Worm (Caenorhabditis elegans) whole organism, late embryonic: ENCODE measurements around the gene ZK593.2.

Experiments used
- C38D4.7 ChIP-seq: fragments of 200-800 bp; sonication (Bioruptor generic); optimal IDR thresholded peaks from 2 replicates; lab custom pipeline; 2018; ENCODE audit warnings: mild to moderate bottlenecking, missing genetic modification characterization, moderate library complexity, missing compliant biosample characterization
- K02D7.2 ChIP-seq: sonication (generic microtip); optimal IDR thresholded peaks from 2 replicates; lab custom pipeline; 2017; ENCODE audit warnings: mild to moderate bottlenecking, missing genetic modification characterization, missing compliant biosample characterization
- K09A11.1 ChIP-seq: sonication (generic microtip); optimal IDR thresholded peaks from 2 replicates; lab custom pipeline; 2017; ENCODE audit warnings: antibody characterized with exemption, mild to moderate bottlenecking, missing genetic modification characterization, missing compliant biosample characterization; ENCODE audit not compliant: insufficient read depth
- T23F11.4 ChIP-seq: fragments of 200-800 bp; sonication (Bioruptor generic); optimal IDR thresholded peaks from 2 replicates; lab custom pipeline; 2018; ENCODE audit warnings: mild to moderate bottlenecking, missing genetic modification characterization, missing compliant biosample characterization
- Y22D7AL.16 ChIP-seq: sonication (generic microtip); optimal IDR thresholded peaks from 2 replicates; lab custom pipeline; 2016; ENCODE audit warnings: missing genetic modification characterization, missing compliant biosample characterization
- ceh-18 ChIP-seq: sonication (generic microtip); optimal IDR thresholded peaks from 2 replicates; lab custom pipeline; 2016; ENCODE audit warnings: missing genetic modification characterization, missing compliant biosample characterization
- ceh-2 ChIP-seq: sonication (generic microtip); optimal IDR thresholded peaks from 2 replicates; lab custom pipeline; 2016; ENCODE audit warnings: missing genotype, missing genetic modification characterization, missing compliant biosample characterization
- ceh-22 ChIP-seq: sonication (generic microtip); optimal IDR thresholded peaks from 2 replicates; lab custom pipeline; 2017; ENCODE audit warnings: missing biosample characterization, missing genetic modification characterization
- ceh-24 ChIP-seq: sonication (generic microtip); optimal IDR thresholded peaks from 2 replicates; lab custom pipeline; 2016; ENCODE audit warnings: mild to moderate bottlenecking, missing genetic modification characterization, missing compliant biosample characterization
- ceh-34 ChIP-seq: sonication (generic microtip); optimal IDR thresholded peaks from 2 replicates; lab custom pipeline; 2016; ENCODE audit warnings: mild to moderate bottlenecking, missing genetic modification characterization, missing compliant biosample characterization
- ceh-48 ChIP-seq: sonication (generic microtip); optimal IDR thresholded peaks from 2 replicates; lab custom pipeline; 2016; ENCODE audit warnings: missing genetic modification characterization, inconsistent platforms, missing compliant biosample characterization
- che-1 ChIP-seq: sonication (generic microtip); optimal IDR thresholded peaks from 2 replicates; lab custom pipeline; 2016; ENCODE audit warnings: mild to moderate bottlenecking, missing genetic modification characterization, missing compliant biosample characterization
- dmd-4 ChIP-seq: sonication (generic microtip); optimal IDR thresholded peaks from 2 replicates; lab custom pipeline; 2016; ENCODE audit warnings: borderline replicate concordance, missing genetic modification characterization, missing compliant biosample characterization
- dve-1 ChIP-seq: sonication (generic microtip); optimal IDR thresholded peaks from 2 replicates; lab custom pipeline; 2017; ENCODE audit warnings: antibody characterized with exemption, mild to moderate bottlenecking, missing genetic modification characterization, missing compliant biosample characterization
- ets-4 ChIP-seq: sonication (generic microtip); optimal IDR thresholded peaks from 2 replicates; lab custom pipeline; 2016; ENCODE audit warnings: missing genetic modification characterization, missing compliant biosample characterization
- eyg-1 ChIP-seq: sonication (generic microtip); optimal IDR thresholded peaks from 2 replicates; lab custom pipeline; 2016; ENCODE audit warnings: missing genotype, missing genetic modification characterization, missing compliant biosample characterization
- fax-1 ChIP-seq: sonication (generic microtip); optimal IDR thresholded peaks from 2 replicates; lab custom pipeline; 2016; ENCODE audit warnings: missing genotype, missing genetic modification characterization, missing compliant biosample characterization
- fkh-10 ChIP-seq: fragments of 150-350 bp; optimal IDR thresholded peaks from 2 replicates; lab custom pipeline; 2014; ENCODE audit warnings: missing biosample characterization, missing genetic modification reagents, missing genetic modification characterization
- fkh-6 ChIP-seq: sonication (generic microtip); optimal IDR thresholded peaks from 2 replicates; lab custom pipeline; 2016; ENCODE audit warnings: missing genetic modification characterization, missing compliant biosample characterization
- hlh-30 ChIP-seq: sonication (generic microtip); optimal IDR thresholded peaks from 2 replicates; lab custom pipeline; 2017; ENCODE audit warnings: antibody characterized with exemption, missing genetic modification characterization, missing compliant biosample characterization; ENCODE audit not compliant: insufficient read depth
- hlh-8 ChIP-seq: sonication (generic microtip); optimal IDR thresholded peaks from 2 replicates; lab custom pipeline; 2016; ENCODE audit warnings: missing genotype, missing genetic modification characterization, missing compliant biosample characterization
- odd-2 ChIP-seq: sonication (generic microtip); optimal IDR thresholded peaks from 2 replicates; lab custom pipeline; 2017; ENCODE audit warnings: antibody characterized with exemption, mild to moderate bottlenecking, missing genetic modification characterization, missing compliant biosample characterization
- pat-9 ChIP-seq: fragments of 200-800 bp; sonication (Bioruptor generic); optimal IDR thresholded peaks from 2 replicates; lab custom pipeline; 2018; ENCODE audit warnings: mild to moderate bottlenecking, missing genetic modification characterization, moderate library complexity, missing compliant biosample characterization
- pax-1 ChIP-seq: fragments of 150-350 bp; optimal IDR thresholded peaks from 2 replicates; lab custom pipeline; 2014; ENCODE audit warnings: missing biosample characterization, missing genetic modification characterization
- pha-4 ChIP-seq: fragments of 150-350 bp; optimal IDR thresholded peaks from 2 replicates; lab custom pipeline; 2018; ENCODE audit warnings: missing biosample characterization, missing genetic modification reagents, missing genetic modification characterization
- pqm-1 ChIP-seq: sonication (generic microtip); optimal IDR thresholded peaks from 2 replicates; lab custom pipeline; 2016; ENCODE audit warnings: missing genetic modification characterization, missing compliant biosample characterization
- pros-1 ChIP-seq: fragments of 150-350 bp; optimal IDR thresholded peaks from 2 replicates; lab custom pipeline; 2014; ENCODE audit warnings: missing biosample characterization, missing genetic modification reagents, missing genetic modification characterization
- ref-2 ChIP-seq: sonication (generic microtip); optimal IDR thresholded peaks from 2 replicates; lab custom pipeline; 2016; ENCODE audit warnings: missing genetic modification characterization, missing compliant biosample characterization
- sdc-2 ChIP-seq: sonication (generic microtip); optimal IDR thresholded peaks from 2 replicates; lab custom pipeline; 2016; ENCODE audit warnings: missing genotype, missing genetic modification characterization, missing compliant biosample characterization
- sox-2 ChIP-seq: fragments of 200-800 bp; sonication (Bioruptor generic); IDR thresholded peaks from 2 replicates; pipeline ENCODE4 v1.3.6; 2022; ENCODE audit warnings: missing genetic modification reagents, missing genetic modification characterization, missing compliant biosample characterization
- sox-4 ChIP-seq: sonication (generic microtip); optimal IDR thresholded peaks from 2 replicates; lab custom pipeline; 2017; ENCODE audit warnings: mild to moderate bottlenecking, missing genetic modification characterization, inconsistent platforms, missing compliant biosample characterization
- tbx-2 ChIP-seq: sonication (generic microtip); optimal IDR thresholded peaks from 2 replicates; lab custom pipeline; 2016; ENCODE audit warnings: missing genetic modification characterization, missing compliant biosample characterization
- unc-42 ChIP-seq: sonication (generic microtip); optimal IDR thresholded peaks from 2 replicates; lab custom pipeline; 2016; ENCODE audit warnings: missing genotype, missing genetic modification characterization, missing compliant biosample characterization
- unc-55 ChIP-seq: sonication (generic microtip); optimal IDR thresholded peaks from 2 replicates; lab custom pipeline; 2017; ENCODE audit warnings: missing biosample characterization, missing genetic modification reagents, missing genetic modification characterization
- ztf-16 ChIP-seq: sonication (generic microtip); optimal IDR thresholded peaks from 2 replicates; lab custom pipeline; 2017; ENCODE audit warnings: missing genetic modification characterization, missing compliant biosample characterization

Gene ZK593.2

ce11 chrIV:10899091-10899490, 14.1 kb upstream of the ZK593.2 start, which contains the start of the genes F13E9.9 and F13E9.19:
F13E9.9 (minus strand) TSS chrIV:10899191.
F13E9.19 (plus strand) TSS chrIV:10899406.
- TF ChIP-seq fkh-10 (GFP tag; lab: Kevin White, UChicago) (no peak), ceh-2 (no peak), sdc-2 (no peak), hlh-30 (tag; lab: Kevin White, UChicago) (no peak), pha-4 (tag; lab: Kevin White, UChicago) (no peak), unc-42 (tag; lab: Kevin White, UChicago) (no peak), ceh-48 (tag; lab: Kevin White, UChicago) (no peak), fkh-6 (no peak), ets-4 (tag; lab: Kevin White, UChicago) (no peak), eyg-1 (tag; lab: Kevin White, UChicago) (no peak), tbx-2 (no peak), ceh-22 (tag; lab: Kevin White, UChicago) (no peak), K09A11.1 (no peak), ref-2 (tag; lab: Kevin White, UChicago) (no peak), sox-2 (GFP tag; lab: Robert Waterston, UW) (no peak), Y22D7AL.16 (tag; lab: Kevin White, UChicago) (no peak), ztf-16 (tag; lab: Kevin White, UChicago) (no peak), pat-9 (tag; lab: Kevin White, UChicago) (no peak)

- TF ChIP-seq K02D7.2 (tag; lab: Kevin White, UChicago) (no peak), ets-4 (tag; lab: Kevin White, UChicago) (no peak), unc-42 (tag; lab: Kevin White, UChicago) (no peak)
These were observed 13.1 kb upstream of the ZK593.2 start, which contains the start of gene srlf-30 for ce11 chrIV:10900083-10900482. srlf-30 (plus strand) TSS chrIV:10900383.

- no peak for TF ChIP-seq fax-1 (tag; lab: Kevin White, UChicago)
- TF ChIP-seq sox-4: no peak
- TF ChIP-seq pax-1 (tag; lab: Kevin White, UChicago): no peak
- no peak for TF ChIP-seq pros-1
- no peak for TF ChIP-seq dmd-4
- TF ChIP-seq C38D4.7 (GFP tag; lab: Kevin White, UChicago): no peak
- TF ChIP-seq K09A11.1: no peak
- TF ChIP-seq T23F11.4 (GFP tag; lab: Kevin White, UChicago): no peak
These were observed 10.7 kb upstream of the ZK593.2 start for ce11 chrIV:10902476-10902875.

ce11 chrIV:10904282-10904681, 8.9 kb upstream of the ZK593.2 start, which contains the start of gene ZK596.3:
ZK596.3 (minus strand) TSS chrIV:10904382.
- TF ChIP-seq K09A11.1 (no peak), ceh-2 (no peak), dmd-4 (no peak), hlh-8 (tag; lab: Kevin White, UChicago) (no peak), pqm-1 (tag; lab: Kevin White, UChicago) (no peak), ceh-34 (tag; lab: Kevin White, UChicago) (no peak), odd-2 (no peak), C38D4.7 (GFP tag; lab: Kevin White, UChicago) (no peak), ceh-24 (tag; lab: Kevin White, UChicago) (no peak), K02D7.2 (tag; lab: Kevin White, UChicago) (no peak), ceh-18 (no peak), sdc-2 (no peak), che-1 (tag; lab: Kevin White, UChicago) (no peak), unc-55 (GFP tag; lab: Kevin White, UChicago) (no peak), ceh-22 (tag; lab: Kevin White, UChicago) (no peak), dve-1 (tag; lab: Kevin White, UChicago) (no peak), pax-1 (tag; lab: Kevin White, UChicago) (no peak)
